Worm (Caenorhabditis elegans) whole organism, L4 larva: ENCODE measurements around the gene H20J04.4.

Experiments
- D1046.2 ChIP-seq: fragments of 200-800 bp; sonication (Bioruptor generic); IDR thresholded peaks from 2 replicates; pipeline ENCODE4 v1.3.6; 2022; ENCODE audit warnings: missing genetic modification characterization, missing compliant biosample characterization
- F26F4.8 ChIP-seq: fragments of 200-800 bp; sonication (Bioruptor generic); conservative IDR thresholded peaks from 2 replicates; pipeline ENCODE4 v1.3.6; 2022; ENCODE audit warnings: missing genetic modification characterization, missing compliant biosample characterization
- F37D6.2 ChIP-seq: sonication (generic microtip); optimal IDR thresholded peaks from 2 replicates; lab custom pipeline; 2016; ENCODE audit warnings: mild to moderate bottlenecking, missing genetic modification characterization, missing compliant biosample characterization
- F44E2.7 ChIP-seq: fragments of 200-800 bp; sonication (Bioruptor generic); IDR thresholded peaks from 2 replicates; pipeline ENCODE4 v2.1.2; 2022; ENCODE audit warnings: missing genetic modification characterization, missing compliant biosample characterization
- Y105C5A.15 ChIP-seq: fragments of 200-800 bp; sonication (Bioruptor generic); IDR thresholded peaks from 2 replicates; pipeline ENCODE4 v1.3.6; 2022; ENCODE audit warnings: missing genetic modification characterization, missing compliant biosample characterization
- Y48G9A.11 ChIP-seq: fragments of 200-800 bp; sonication (Bioruptor generic); IDR thresholded peaks from 2 replicates; pipeline ENCODE4 v1.3.6; 2022; ENCODE audit warnings: missing genetic modification reagents, missing genetic modification characterization, missing compliant biosample characterization
- Y75B8A.6 ChIP-seq: fragments of 200-800 bp; sonication (Bioruptor generic); IDR thresholded peaks from 2 replicates; pipeline ENCODE4 v1.3.6; 2022; ENCODE audit warnings: missing genetic modification reagents, missing genetic modification characterization, missing compliant biosample characterization
- ZK337.2 ChIP-seq: fragments of 200-800 bp; sonication (Bioruptor generic); IDR thresholded peaks from 2 replicates; pipeline ENCODE4 v1.3.6; 2022; ENCODE audit warnings: missing genetic modification reagents, missing genetic modification characterization, missing compliant biosample characterization
- attf-4 ChIP-seq: sonication (generic microtip); optimal IDR thresholded peaks from 3 replicates; lab custom pipeline; 2017; ENCODE audit warnings: missing biosample characterization, missing genetic modification characterization
- ceh-20 ChIP-seq: fragments of 200-800 bp; sonication (Bioruptor generic); IDR thresholded peaks from 2 replicates; pipeline ENCODE4 v1.3.6; 2022; ENCODE audit warnings: missing genetic modification reagents, missing genetic modification characterization, missing compliant biosample characterization
- ceh-32 ChIP-seq: sonication (generic microtip); optimal IDR thresholded peaks from 2 replicates; lab custom pipeline; 2016; ENCODE audit warnings: mild to moderate bottlenecking, missing genetic modification characterization, missing compliant biosample characterization; ENCODE audit not compliant: poor library complexity
- ceh-44 ChIP-seq: fragments of 200-800 bp; sonication (Bioruptor generic); IDR thresholded peaks from 2 replicates; pipeline ENCODE4 v1.3.6; 2022; ENCODE audit warnings: missing genetic modification reagents, missing genetic modification characterization, missing compliant biosample characterization
- ceh-62 ChIP-seq: sonication (generic microtip); optimal IDR thresholded peaks from 2 replicates; lab custom pipeline; 2017; ENCODE audit warnings: missing biosample characterization, missing genetic modification characterization
- ceh-82 ChIP-seq: sonication (generic microtip); optimal IDR thresholded peaks from 2 replicates; lab custom pipeline; 2017; ENCODE audit warnings: missing biosample characterization, missing genetic modification characterization
- ctbp-1 ChIP-seq: fragments of 200-800 bp; sonication (Bioruptor generic); IDR thresholded peaks from 2 replicates; pipeline ENCODE4 v1.3.6; 2022; ENCODE audit warnings: missing genetic modification reagents, missing genetic modification characterization, missing compliant biosample characterization
- daf-16 ChIP-seq, 3 experiments: sonication (generic microtip); optimal IDR thresholded peaks; 2 replicates each; lab custom pipeline; 2016 to 2017; ENCODE audit warnings: missing genetic modification characterization in 3 of 3, missing genetic modification reagents in 3 of 3, mild to moderate bottlenecking in 2 of 3, missing compliant biosample characterization in 2 of 3, missing biosample characterization in 1 of 3, moderate library complexity in 1 of 3
- daf-8 ChIP-seq: fragments of 200-800 bp; sonication (Bioruptor generic); IDR thresholded peaks from 2 replicates; pipeline ENCODE4 v1.3.6; 2022; ENCODE audit warnings: missing genetic modification characterization, missing compliant biosample characterization
- dmd-8 ChIP-seq: fragments of 200-800 bp; sonication (Bioruptor generic); IDR thresholded peaks from 2 replicates; pipeline ENCODE4 v1.3.6; 2022; ENCODE audit warnings: missing genetic modification characterization, missing compliant biosample characterization
- duxl-1 ChIP-seq: sonication (generic microtip); optimal IDR thresholded peaks from 2 replicates; lab custom pipeline; 2016; ENCODE audit warnings: mild to moderate bottlenecking, missing genetic modification characterization, moderate library complexity, missing compliant biosample characterization; ENCODE audit not compliant: poor library complexity
- dve-1 ChIP-seq: sonication (generic microtip); optimal IDR thresholded peaks from 2 replicates; lab custom pipeline; 2017; ENCODE audit warnings: antibody characterized with exemption, mild to moderate bottlenecking, missing genetic modification characterization, missing compliant biosample characterization; ENCODE audit not compliant: insufficient read depth
- egl-27 ChIP-seq: sonication (generic microtip); optimal IDR thresholded peaks from 3 replicates; lab custom pipeline; 2017; ENCODE audit warnings: missing biosample characterization, missing genetic modification reagents, missing genetic modification characterization
- fkh-10 ChIP-seq: fragments of 150-350 bp; optimal IDR thresholded peaks from 2 replicates; lab custom pipeline; 2014; ENCODE audit warnings: missing biosample characterization, missing genetic modification reagents, missing genetic modification characterization
- gei-8 ChIP-seq: fragments of 200-800 bp; sonication (Bioruptor generic); optimal IDR thresholded peaks from 2 replicates; lab custom pipeline; 2018; ENCODE audit warnings: mild to moderate bottlenecking, missing genetic modification characterization, missing compliant biosample characterization
- lim-7 ChIP-seq: fragments of 200-800 bp; sonication (Bioruptor generic); IDR thresholded peaks from 2 replicates; pipeline ENCODE4 v1.3.6; 2022; ENCODE audit warnings: missing genetic modification characterization, missing compliant biosample characterization
- lin-13 ChIP-seq: fragments of 150-350 bp; optimal IDR thresholded peaks from 2 replicates; lab custom pipeline; 2014; ENCODE audit warnings: missing biosample characterization, missing genetic modification reagents, missing genetic modification characterization
- lin-29 ChIP-seq: fragments of 200-800 bp; sonication (Bioruptor generic); IDR thresholded peaks from 2 replicates; pipeline ENCODE4 v1.3.6; 2022; ENCODE audit warnings: missing genetic modification reagents, missing genetic modification characterization, missing compliant biosample characterization
- madf-9 ChIP-seq: fragments of 200-800 bp; sonication (Bioruptor generic); conservative IDR thresholded peaks from 2 replicates; pipeline ENCODE4 v1.3.6; 2022; ENCODE audit warnings: missing genetic modification reagents, missing genetic modification characterization, missing compliant biosample characterization
- mdl-1 ChIP-seq, 2 experiments: fragments of 150-350 bp in 1 of 2; sonication (generic microtip) in 1 of 2; optimal IDR thresholded peaks; 2 replicates each; lab custom pipeline; 2014 to 2017; ENCODE audit warnings: missing biosample characterization in 2 of 2, missing genetic modification characterization in 2 of 2
- mep-1 ChIP-seq: fragments of 150-350 bp; sonication (generic microtip); optimal IDR thresholded peaks from 3 replicates; lab custom pipeline; 2014; ENCODE audit warnings: missing biosample characterization, missing genetic modification characterization
- nhr-111 ChIP-seq: fragments of 200-800 bp; sonication (Bioruptor generic); optimal IDR thresholded peaks from 2 replicates; lab custom pipeline; 2018; ENCODE audit warnings: mild to moderate bottlenecking, missing genetic modification characterization, missing compliant biosample characterization
- nhr-25 ChIP-seq: sonication (generic microtip); optimal IDR thresholded peaks from 2 replicates; lab custom pipeline; 2017; ENCODE audit warnings: missing genetic modification characterization, mild to moderate bottlenecking, missing compliant biosample characterization, antibody characterized with exemption, moderate library complexity, borderline replicate concordance; ENCODE audit not compliant: insufficient read depth
- nhr-28 ChIP-seq: fragments of 150-350 bp; optimal IDR thresholded peaks from 2 replicates; lab custom pipeline; 2014; ENCODE audit warnings: missing biosample characterization, missing genetic modification characterization
- nhr-48 ChIP-seq: sonication (generic microtip); optimal IDR thresholded peaks from 2 replicates; lab custom pipeline; 2016; ENCODE audit warnings: mild to moderate bottlenecking, missing genetic modification characterization, missing compliant biosample characterization
- nhr-6 ChIP-seq: fragments of 150-350 bp; optimal IDR thresholded peaks from 2 replicates; lab custom pipeline; 2014; ENCODE audit warnings: missing biosample characterization, missing genetic modification characterization
- nhr-76 ChIP-seq: fragments of 150-350 bp; optimal IDR thresholded peaks from 2 replicates; lab custom pipeline; 2014; ENCODE audit warnings: missing biosample characterization, missing genetic modification characterization
- pha-4 ChIP-seq, 2 experiments: fragments of 150-350 bp in 1 of 2; fragments of 200-800 bp in 1 of 2; sonication (Bioruptor generic) in 1 of 2; IDR thresholded peaks in 1 of 2; optimal IDR thresholded peaks in 1 of 2; 2 replicates each; pipeline versions ENCODE4 v1.3.6 to Lab custom; 2014 to 2022; ENCODE audit warnings: missing genetic modification characterization in 2 of 2, missing genetic modification reagents in 2 of 2, missing biosample characterization in 1 of 2, missing compliant biosample characterization in 1 of 2
- php-3 ChIP-seq: fragments of 200-800 bp; sonication (Bioruptor generic); IDR thresholded peaks from 2 replicates; pipeline ENCODE4 v1.3.6; 2022; ENCODE audit warnings: missing genetic modification reagents, missing genetic modification characterization, missing compliant biosample characterization
- pqm-1 ChIP-seq: sonication (generic microtip); optimal IDR thresholded peaks from 2 replicates; lab custom pipeline; 2017; ENCODE audit warnings: missing biosample characterization, missing genetic modification characterization
- saeg-2 ChIP-seq: fragments of 200-800 bp; sonication (Bioruptor generic); IDR thresholded peaks from 2 replicates; pipeline ENCODE4 v1.3.6; 2022; ENCODE audit warnings: missing genetic modification reagents, missing genetic modification characterization, missing compliant biosample characterization
- set-16 ChIP-seq: fragments of 200-800 bp; sonication (Bioruptor generic); IDR thresholded peaks from 2 replicates; pipeline ENCODE4 v1.3.6; 2022; ENCODE audit warnings: missing genetic modification reagents, missing genetic modification characterization, missing compliant biosample characterization
- skn-1 ChIP-seq: fragments of 150-350 bp; optimal IDR thresholded peaks from 2 replicates; lab custom pipeline; 2014; ENCODE audit warnings: missing biosample characterization, missing genetic modification characterization
- snpc-1.2 ChIP-seq: fragments of 200-800 bp; sonication (Bioruptor generic); IDR thresholded peaks from 2 replicates; pipeline ENCODE4 v1.3.6; 2022; ENCODE audit warnings: missing genetic modification reagents, missing genetic modification characterization, missing compliant biosample characterization
- snpc-4 ChIP-seq: fragments of 150-350 bp; optimal IDR thresholded peaks from 2 replicates; lab custom pipeline; 2014; ENCODE audit warnings: missing biosample characterization, missing genetic modification characterization
- vab-7 ChIP-seq: fragments of 200-800 bp; sonication (Bioruptor generic); IDR thresholded peaks from 2 replicates; pipeline ENCODE4 v1.3.6; 2022; ENCODE audit warnings: missing genetic modification reagents, missing genetic modification characterization, missing compliant biosample characterization
- zfp-3 ChIP-seq: fragments of 200-800 bp; sonication (Bioruptor generic); conservative IDR thresholded peaks from 2 replicates; pipeline ENCODE4 v1.3.6; 2022; ENCODE audit warnings: missing genetic modification reagents, missing genetic modification characterization, missing compliant biosample characterization
- zip-2 ChIP-seq: fragments of 150-350 bp; optimal IDR thresholded peaks from 2 replicates; lab custom pipeline; 2014; ENCODE audit warnings: missing biosample characterization, missing genetic modification characterization
- ztf-11 ChIP-seq: fragments of 150-350 bp; optimal IDR thresholded peaks from 2 replicates; lab custom pipeline; 2014; ENCODE audit warnings: missing biosample characterization, missing genetic modification characterization

The H20J04.4 gene

DNA sequence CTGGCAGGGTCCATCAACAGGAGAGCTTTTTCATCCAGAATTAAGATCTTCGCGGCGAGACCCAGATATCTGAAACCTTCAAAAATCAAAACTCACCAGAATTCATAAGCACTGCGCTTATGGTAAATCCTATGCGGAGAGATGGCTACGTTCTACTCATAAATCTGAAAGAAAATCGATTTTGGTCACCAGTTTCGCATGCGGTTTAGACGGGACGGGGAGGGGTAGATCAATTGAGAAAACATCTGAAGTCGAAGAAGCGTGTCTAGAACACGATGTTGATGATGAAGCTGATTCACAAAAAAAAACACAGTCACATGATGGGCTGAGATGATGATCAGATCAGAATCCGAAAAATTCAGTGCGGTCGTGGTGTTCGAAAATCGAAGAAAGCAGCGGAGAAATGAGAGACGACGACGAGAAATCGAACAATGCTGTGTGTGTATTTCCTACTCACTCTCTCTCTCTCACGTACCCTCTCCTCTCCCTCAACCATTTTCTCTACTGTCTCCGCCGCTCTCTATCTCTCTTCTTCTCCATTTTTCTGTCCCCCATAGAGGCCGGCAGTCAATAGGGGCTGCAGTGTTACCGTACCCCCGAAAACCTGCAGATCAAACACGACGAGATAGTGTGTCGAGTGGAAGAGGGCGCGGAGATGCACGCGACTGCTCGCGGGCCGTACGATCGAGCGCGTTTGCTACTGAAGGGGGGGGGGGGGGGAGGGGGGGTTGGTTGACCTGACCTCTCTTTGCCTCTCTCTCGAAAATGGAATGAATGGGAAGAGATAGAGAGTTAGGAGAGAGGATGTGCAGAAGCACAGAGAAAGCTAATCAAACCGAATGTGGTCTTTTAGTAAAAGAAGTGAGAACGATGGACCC is 47.7 kb downstream of the H20J04.4 start, which contains the start of gene ntl-2 (continued):
- peak; percentile 57; the same call in 1 of the 2 replicates for TF ChIP-seq php-3 (GFP tag; lab: Robert Waterston, UW)
- peak; percentile 86 for TF ChIP-seq saeg-2 (GFP tag; lab: Robert Waterston, UW)
- TF ChIP-seq lin-29, result 0 out of 2 replicates have a peak, but pooled peaks have one; percentile 41
- no peak for TF ChIP-seq Y75B8A.6 (GFP tag; lab: Robert Waterston, UW)
- no peak for TF ChIP-seq Y105C5A.15 (GFP tag; lab: Robert Waterston, UW)
- TF ChIP-seq mdl-1 (tag; optimal IDR thresholded peaks at IDR 0.05; lab: Kevin White, UChicago), result peak; percentile 69 to 97
- peak; percentile 80; the same call in 1 of the 2 replicates for TF ChIP-seq D1046.2
- peak; percentile 67 for TF ChIP-seq gei-8 (GFP tag; lab: Kevin White, UChicago)
- TF ChIP-seq lim-7 (GFP tag; lab: Robert Waterston, UW), result peak; percentile 71; the same call in 1 of the 2 replicates
- no peak for TF ChIP-seq snpc-4 (tag; lab: Kevin White, UChicago)
- peak; percentile 55; the same call in 1 of the 2 replicates for TF ChIP-seq snpc-1.2 (GFP tag; lab: Robert Waterston, UW)
- peak; percentile 90 for TF ChIP-seq nhr-25 (tag; lab: Kevin White, UChicago)
- TF ChIP-seq F37D6.2 (tag; lab: Kevin White, UChicago), result peak; percentile 87
- TF ChIP-seq nhr-76 (tag; lab: Kevin White, UChicago), result no peak
- TF ChIP-seq ztf-11 (tag; lab: Kevin White, UChicago), result no peak
- TF ChIP-seq F26F4.8 (GFP tag; lab: Robert Waterston, UW), result no peak
- TF ChIP-seq ceh-20 (GFP tag; lab: Robert Waterston, UW), result peak; percentile 89
- no peak for TF ChIP-seq egl-27 (tag; lab: Kevin White, UChicago)
- peak; percentile 77 for TF ChIP-seq nhr-48 (tag; lab: Kevin White, UChicago)
- TF ChIP-seq ZK337.2 (GFP tag; lab: Robert Waterston, UW), result 0 out of 2 replicates have a peak, but pooled peaks have one; percentile 19
- TF ChIP-seq attf-4 (tag; lab: Kevin White, UChicago), result no peak
- peak; percentile 91 for TF ChIP-seq lin-13 (GFP tag; lab: Kevin White, UChicago)
- TF ChIP-seq ctbp-1 (GFP tag; lab: Robert Waterston, UW), result peak; percentile 93
- peak; percentile 11 for TF ChIP-seq pqm-1
- peak; percentile 98 for TF ChIP-seq mep-1 (tag; lab: Kevin White, UChicago)
- TF ChIP-seq ceh-62, result no peak
- TF ChIP-seq madf-9 (GFP tag; lab: Robert Waterston, UW), result peak; percentile 84
- no peak for TF ChIP-seq nhr-111 (GFP tag; lab: Kevin White, UChicago)
- TF ChIP-seq zip-2, result no peak
- TF ChIP-seq fkh-10, result peak; percentile 59
- peak; percentile 97 for TF ChIP-seq pha-4 (GFP tag; IDR thresholded peaks at IDR 0.05; lab: Robert Waterston, UW)
- TF ChIP-seq pha-4 (tag; optimal IDR thresholded peaks at IDR 0.05; lab: Kevin White, UChicago), result peak; percentile 76
- TF ChIP-seq duxl-1 (tag; lab: Kevin White, UChicago), result peak; percentile 86
- peak in 1 of 2 experiments; percentile 81 for TF ChIP-seq daf-16 (GFP tag; optimal IDR thresholded peaks at IDR 0.05; lab: Kevin White, UChicago)
- peak; percentile 88 for TF ChIP-seq daf-16 (tag; optimal IDR thresholded peaks at IDR 0.05; lab: Kevin White, UChicago)
- TF ChIP-seq nhr-28 (tag; lab: Kevin White, UChicago), result peak; percentile 83
- 0 out of 2 replicates have a peak, but pooled peaks have one; percentile 7 for TF ChIP-seq F44E2.7 (GFP tag; lab: Robert Waterston, UW)
- TF ChIP-seq dve-1, result peak; percentile 97
- TF ChIP-seq vab-7 (GFP tag; lab: Robert Waterston, UW), result peak; percentile 74
- no peak for TF ChIP-seq ceh-82 (tag; lab: Kevin White, UChicago)
- TF ChIP-seq ceh-32, result no peak
- TF ChIP-seq set-16, result peak; percentile 100
- peak; percentile 50; the same call in 1 of the 2 replicates for TF ChIP-seq zfp-3 (GFP tag; lab: Robert Waterston, UW)
- no peak for TF ChIP-seq skn-1
- 0 out of 2 replicates have a peak, but pooled peaks have one; percentile 44 for TF ChIP-seq daf-8 (GFP tag; lab: Robert Waterston, UW)
- TF ChIP-seq Y48G9A.11 (GFP tag; lab: Robert Waterston, UW), result no peak
- TF ChIP-seq nhr-6 (tag; lab: Kevin White, UChicago), result peak; percentile 96
- no peak for TF ChIP-seq dmd-8 (GFP tag; lab: Robert Waterston, UW)
- peak; percentile 77 for TF ChIP-seq ceh-44 (GFP tag; lab: Robert Waterston, UW)
